Worm (Caenorhabditis elegans) whole organism, L3 larva: ENCODE data around the gene srw-87.

Source experiments
- ZK546.5 ChIP-seq: sonication (generic microtip); optimal IDR thresholded peaks from 2 replicates; lab custom pipeline; 2017; ENCODE audit warnings: missing biosample characterization, missing genetic modification characterization
- aly-2 ChIP-seq: fragments of 150-350 bp; optimal IDR thresholded peaks from 2 replicates; lab custom pipeline; 2014; ENCODE audit warnings: missing biosample characterization, missing genetic modification characterization
- ceh-82 ChIP-seq: fragments of 150-350 bp; optimal IDR thresholded peaks from 2 replicates; lab custom pipeline; 2014; ENCODE audit warnings: missing biosample characterization, missing genetic modification characterization
- fkh-10 ChIP-seq: sonication (generic microtip); optimal IDR thresholded peaks from 2 replicates; lab custom pipeline; 2017; ENCODE audit warnings: missing biosample characterization, missing genetic modification reagents, missing genetic modification characterization
- fos-1 ChIP-seq: fragments of 150-350 bp; optimal IDR thresholded peaks from 2 replicates; lab custom pipeline; 2014; ENCODE audit warnings: missing biosample characterization, missing genetic modification characterization
- lin-39 ChIP-seq: fragments of 150-350 bp; optimal IDR thresholded peaks from 2 replicates; lab custom pipeline; 2018; ENCODE audit warnings: missing biosample characterization, missing genetic modification reagents, missing genetic modification characterization
- mdl-1 ChIP-seq: fragments of 150-350 bp; optimal IDR thresholded peaks from 2 replicates; lab custom pipeline; 2014; ENCODE audit warnings: missing biosample characterization, missing genetic modification characterization
- nhr-43 ChIP-seq: sonication (generic microtip); optimal IDR thresholded peaks from 2 replicates; lab custom pipeline; 2016; ENCODE audit warnings: mild to moderate bottlenecking, missing genetic modification characterization, missing compliant biosample characterization; ENCODE audit not compliant: poor library complexity, severe bottlenecking
- nhr-77 ChIP-seq: fragments of 150-350 bp; optimal IDR thresholded peaks from 2 replicates; lab custom pipeline; 2014; ENCODE audit warnings: missing biosample characterization, missing genetic modification characterization
- pha-4 ChIP-seq: fragments of 150-350 bp; optimal IDR thresholded peaks from 2 replicates; lab custom pipeline; 2014; ENCODE audit warnings: missing biosample characterization, missing genetic modification reagents, missing genetic modification characterization
- skn-1 ChIP-seq: fragments of 150-350 bp; optimal IDR thresholded peaks from 2 replicates; lab custom pipeline; 2014; ENCODE audit warnings: missing biosample characterization, missing genetic modification characterization
- snpc-4 ChIP-seq: fragments of 150-350 bp; optimal IDR thresholded peaks from 2 replicates; lab custom pipeline; 2014; ENCODE audit warnings: missing biosample characterization, missing genetic modification characterization
- ztf-11 ChIP-seq: fragments of 150-350 bp; optimal IDR thresholded peaks from 2 replicates; lab custom pipeline; 2014; ENCODE audit warnings: missing biosample characterization, missing genetic modification characterization

DNA sequence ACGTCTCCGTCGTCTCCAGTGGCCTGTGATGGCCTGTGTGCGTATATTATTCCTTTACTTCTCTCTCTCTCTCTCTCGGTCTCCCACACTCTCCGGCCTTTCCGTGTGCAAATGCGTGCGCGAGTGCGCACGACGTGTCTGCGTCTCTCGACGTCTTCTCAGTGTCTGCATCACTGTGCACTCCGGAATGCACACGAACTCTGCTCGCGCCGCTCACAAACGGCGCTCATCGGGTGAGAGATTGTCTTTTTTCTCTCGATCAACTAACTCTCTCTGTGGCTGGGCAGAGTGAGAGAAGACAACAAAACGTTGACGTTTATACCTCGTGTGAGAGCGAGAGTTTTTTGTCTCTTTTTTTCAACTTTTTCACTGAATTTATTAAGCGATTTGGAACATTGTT, 19.5 kb downstream of the srw-87 start:
- TF ChIP-seq nhr-77 (tag; lab: Kevin White, UChicago) (no peak), ceh-82 (tag; lab: Kevin White, UChicago) (peak; percentile 23), fkh-10 (GFP tag; lab: Kevin White, UChicago) (peak; percentile 87), fos-1 (tag; lab: Kevin White, UChicago) (no peak), aly-2 (tag; lab: Kevin White, UChicago) (no peak), snpc-4 (tag; lab: Kevin White, UChicago) (peak; percentile 52), ztf-11 (tag; lab: Kevin White, UChicago) (no peak), skn-1 (tag; lab: Kevin White, UChicago) (peak; percentile 85), pha-4 (tag; lab: Kevin White, UChicago) (peak; percentile 81), ZK546.5 (no peak), nhr-43 (tag; lab: Kevin White, UChicago) (peak; percentile 60), mdl-1 (tag; lab: Kevin White, UChicago) (peak; percentile 58), lin-39 (tag; lab: Kevin White, UChicago) (peak; percentile 92)
